Fruit fly (Drosophila melanogaster) whole organism: ENCODE measurements around the gene CG17364.

Experiments used
- CG8478 ChIP-seq: fragments of >200 bp; optimal IDR thresholded peaks from 2 replicates; lab custom pipeline; 2018; ENCODE audit warnings: inconsistent platforms
- Dll ChIP-seq: fragments of >200 bp; optimal IDR thresholded peaks from 2 replicates; lab custom pipeline; 2017
- EcR ChIP-seq, 2 experiments: fragments of >200 bp; optimal IDR thresholded peaks; 2 replicates each; lab custom pipeline; 2017; ENCODE audit warnings: missing biosample characterization in 2 of 2, missing genetic modification characterization in 2 of 2, missing genetic modification reagents in 2 of 2
- pan ChIP-seq: fragments of >200 bp; optimal IDR thresholded peaks from 2 replicates; lab custom pipeline; 2017
- psq ChIP-seq: fragments of >200 bp; optimal IDR thresholded peaks from 2 replicates; lab custom pipeline; 2017
- usp ChIP-seq: fragments of >200 bp; optimal IDR thresholded peaks from 2 replicates; lab custom pipeline; 2017; ENCODE audit warnings: missing biosample characterization, missing genetic modification characterization, mixed read lengths

CG17364 gene

DNA sequence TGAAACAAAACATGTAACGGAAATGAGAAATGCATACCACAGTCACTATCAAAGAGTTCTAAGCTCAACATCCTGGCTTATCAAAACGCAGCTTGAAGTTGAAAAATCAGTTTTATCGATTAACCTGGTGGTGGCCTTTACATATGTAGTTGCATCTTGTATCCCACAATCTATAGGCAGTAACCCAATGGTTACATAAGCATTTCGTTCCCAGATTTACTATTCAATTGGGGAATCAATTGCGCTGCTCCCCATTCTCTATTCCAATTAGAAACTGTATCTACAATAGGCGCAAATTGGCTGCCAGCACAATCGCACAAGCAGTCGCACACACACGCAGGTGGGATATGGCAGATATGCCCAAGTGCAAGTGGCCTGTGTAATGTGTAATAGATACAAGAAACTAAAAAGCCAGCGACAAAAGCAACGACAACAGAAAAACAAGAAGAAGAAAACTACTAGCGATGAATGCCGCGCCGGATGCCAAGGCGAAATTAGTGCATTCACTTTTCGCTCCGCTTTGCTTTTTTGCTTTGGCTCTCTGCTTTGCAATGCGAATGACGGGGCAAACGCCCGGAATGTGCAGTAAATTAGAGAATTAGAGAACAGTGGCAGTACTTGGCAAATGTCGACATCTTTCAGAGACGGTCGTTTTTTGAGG, 12.6 kb upstream of the CG17364 start:
- TF ChIP-seq Dll (no peak), psq (lab: Kevin White, UChicago) (no peak), pan (lab: Kevin White, UChicago) (no peak), usp (no peak), EcR (GFP tag; optimal IDR thresholded peaks at IDR 0.05; lab: Kevin White, UChicago) (no peak), CG8478 (lab: Kevin White, UChicago) (no peak)

DNA sequence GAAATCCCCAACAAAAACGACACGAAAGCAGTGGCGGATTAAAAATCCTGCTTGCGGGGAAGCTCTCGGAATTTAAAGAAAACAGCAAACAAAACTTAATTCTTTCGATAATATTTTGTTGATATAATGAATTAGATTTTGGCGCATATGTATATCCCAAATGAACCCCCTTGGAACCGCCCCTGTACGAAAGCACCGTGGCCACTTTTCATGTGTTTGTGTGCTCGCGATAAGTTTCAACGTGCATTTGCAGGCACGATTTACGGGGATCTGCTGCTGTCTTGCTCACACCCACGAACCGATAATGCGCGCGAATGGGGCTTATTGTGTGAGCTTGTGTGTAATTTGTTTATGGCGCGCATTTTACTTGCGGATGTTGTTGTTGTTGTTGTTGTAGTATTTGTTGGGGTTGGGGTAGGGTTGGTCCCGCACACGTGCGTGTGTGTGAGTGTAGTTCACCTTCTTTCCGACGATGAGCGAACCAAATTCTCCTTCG, 11.8 kb upstream of the CG17364 start:
- TF ChIP-seq CG8478 (lab: Kevin White, UChicago) (peak; percentile 39), psq (lab: Kevin White, UChicago) (no peak), Dll (no peak), EcR (GFP tag; optimal IDR thresholded peaks at IDR 0.05; lab: Kevin White, UChicago) (no peak)

DNA sequence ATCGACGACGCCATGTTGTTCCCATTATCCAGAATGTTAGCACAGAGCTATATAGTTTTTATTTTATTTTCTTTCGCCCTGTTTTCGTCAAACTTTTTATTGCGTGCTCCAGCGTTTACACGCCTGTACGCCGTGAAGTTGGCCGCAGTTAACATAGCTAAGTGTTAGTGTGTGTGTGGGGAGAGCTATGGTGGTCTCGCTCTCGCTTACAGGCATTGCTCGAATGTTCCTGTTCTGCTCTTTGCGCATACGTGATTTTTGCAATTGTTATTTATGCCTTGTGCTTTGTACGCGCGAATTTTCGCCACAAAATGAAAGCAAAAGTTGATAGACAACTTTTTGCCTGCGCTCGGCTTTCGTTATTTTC, 10.8 kb upstream of the CG17364 start:
- TF ChIP-seq EcR (GFP tag; optimal IDR thresholded peaks at IDR 0.05; lab: Kevin White, UChicago) (no peak), psq (lab: Kevin White, UChicago) (peak; percentile 78), usp (no peak)

DNA sequence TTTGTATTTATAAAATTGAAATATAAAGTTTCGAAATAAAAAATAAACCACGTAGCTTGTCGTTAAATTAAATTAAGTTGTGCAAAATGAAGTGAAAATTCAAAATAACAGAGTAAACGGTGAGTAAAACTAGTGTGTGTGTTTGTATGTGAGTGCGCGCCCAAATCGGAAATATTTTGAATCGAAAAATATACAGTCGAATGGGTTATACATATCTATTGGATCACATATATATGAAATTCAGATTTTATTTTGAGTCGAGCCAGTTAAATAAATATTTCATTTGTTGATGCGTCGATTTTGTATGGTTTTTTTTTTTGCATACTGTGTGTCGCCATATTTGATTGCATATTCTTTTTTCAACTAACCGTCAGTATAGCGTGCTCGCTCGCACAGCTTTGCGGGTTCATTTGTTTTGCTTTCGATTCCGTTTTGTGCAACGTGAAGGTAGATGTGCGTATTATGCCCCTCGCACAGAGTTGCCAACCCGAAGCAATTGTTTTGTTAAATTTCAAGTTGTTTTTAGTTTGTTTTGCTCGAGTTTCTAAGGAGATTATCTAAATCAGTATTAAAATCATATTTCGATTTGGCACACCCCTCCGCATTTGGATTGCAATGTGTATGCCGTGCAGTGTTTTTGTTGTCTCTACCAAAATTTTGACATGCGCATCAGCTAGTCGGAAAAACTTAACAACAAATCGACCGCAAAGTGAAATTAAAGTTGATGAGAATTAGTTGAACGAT, 10.3 kb upstream of the CG17364 start:
- TF ChIP-seq psq (lab: Kevin White, UChicago) = no peak
- TF ChIP-seq Dll = no peak
- no peak for TF ChIP-seq pan (lab: Kevin White, UChicago)
- no peak for TF ChIP-seq usp
- no peak for TF ChIP-seq CG8478 (lab: Kevin White, UChicago)
- TF ChIP-seq EcR (GFP tag; optimal IDR thresholded peaks at IDR 0.05; lab: Kevin White, UChicago) = no peak

DNA sequence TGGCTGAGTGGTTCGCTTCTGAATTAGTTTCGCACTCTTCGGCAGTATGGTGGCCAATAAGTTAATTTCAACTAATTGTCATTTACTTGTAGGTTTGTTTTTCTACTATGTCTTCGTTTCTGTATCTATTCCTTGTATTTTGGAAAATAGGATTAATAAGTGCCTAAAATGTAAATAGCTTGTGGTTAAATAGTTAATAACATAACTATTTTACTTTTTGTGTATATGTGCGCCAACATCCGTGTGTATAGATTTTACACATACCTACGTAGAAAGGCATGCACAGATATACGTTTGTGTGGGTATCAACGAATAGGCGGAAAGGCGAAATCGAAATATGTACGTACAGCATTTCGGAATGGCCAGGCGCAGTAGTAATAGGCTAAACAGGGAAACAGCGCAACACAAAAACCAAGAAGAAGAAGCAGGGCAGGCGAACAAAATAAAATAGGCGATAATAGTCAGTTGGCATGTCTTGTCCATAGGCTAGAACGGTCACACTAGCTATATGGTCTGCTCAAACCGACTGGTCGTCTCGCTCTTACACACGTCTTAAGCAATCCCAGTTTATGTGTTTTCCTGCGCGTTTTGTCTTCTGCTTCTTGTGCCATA, 9.4 kb upstream of the CG17364 start:
- TF ChIP-seq usp = no peak
- TF ChIP-seq pan (lab: Kevin White, UChicago) = no peak
- TF ChIP-seq psq (lab: Kevin White, UChicago) = peak; percentile 43
- TF ChIP-seq CG8478 (lab: Kevin White, UChicago) = peak; percentile 87
- no peak for TF ChIP-seq EcR (GFP tag; optimal IDR thresholded peaks at IDR 0.05; lab: Kevin White, UChicago)
- TF ChIP-seq Dll = no peak

DNA sequence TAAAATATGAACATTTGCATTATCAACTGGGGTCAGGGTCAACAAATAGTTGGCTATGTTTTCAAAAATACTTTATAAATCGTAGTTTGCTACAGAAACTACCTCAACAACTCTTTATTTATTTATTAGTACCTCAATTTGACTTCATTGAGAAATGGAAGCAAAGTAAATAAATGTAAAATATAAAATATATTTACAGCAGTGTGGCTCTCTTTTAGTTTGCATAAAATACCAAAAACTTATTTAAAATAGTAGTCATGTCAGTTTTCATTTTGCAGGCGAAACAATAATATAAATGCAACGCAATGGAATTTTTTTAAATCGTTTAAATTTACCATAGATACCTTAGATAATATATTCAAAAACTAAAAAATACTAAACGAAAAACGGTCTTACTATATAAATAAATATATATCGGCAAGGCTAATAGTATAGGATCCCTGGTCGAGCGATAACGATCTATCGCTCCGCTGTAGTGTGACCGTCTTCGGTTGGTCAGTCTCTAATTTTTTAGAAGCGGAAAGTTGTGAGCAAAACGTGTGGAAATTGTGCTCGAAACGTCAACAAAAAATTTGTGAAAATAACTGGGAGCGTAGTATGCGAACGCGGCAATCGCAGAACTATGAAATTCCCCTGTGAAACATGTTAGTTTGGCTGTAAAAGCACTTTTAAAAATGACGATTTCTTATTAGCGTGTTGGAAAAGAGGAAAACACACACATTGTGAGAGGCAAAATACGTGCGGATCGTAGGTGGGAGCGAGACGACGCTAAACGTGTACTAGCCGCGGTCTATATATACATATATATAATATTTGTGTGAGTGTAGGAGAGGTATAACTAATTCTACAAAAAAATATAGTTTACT, 8.7 kb upstream of the CG17364 start, which contains the start of the genes Nprl3 and upSET:
Nprl3 (minus strand) TSS at position 223 of the 866 bp plus-strand sequence.
upSET (plus strand) TSS at position 470 of the 866 bp plus-strand sequence.
- TF ChIP-seq CG8478 (lab: Kevin White, UChicago) = peak; percentile 68
- no peak for TF ChIP-seq psq (lab: Kevin White, UChicago)

DNA sequence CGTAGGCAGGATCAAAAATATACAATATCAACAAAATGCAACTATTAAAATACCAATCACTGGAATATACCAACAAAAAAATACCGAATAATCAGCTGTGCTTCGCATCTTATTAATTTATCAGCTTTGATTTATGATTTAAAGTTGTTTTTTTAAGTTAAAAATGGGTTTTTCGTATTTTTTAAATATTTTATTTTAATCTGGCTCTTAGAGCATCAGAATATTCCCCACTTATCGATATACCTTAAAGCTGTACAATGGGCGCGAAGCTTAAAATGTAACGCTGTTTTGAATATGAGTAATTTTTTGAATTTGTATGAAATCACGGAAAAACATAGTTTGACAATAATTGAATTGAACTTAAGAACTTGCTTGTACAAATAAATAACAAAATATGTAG, 6.0 kb upstream of the CG17364 start, which contains the start of gene CG17359:
CG17359 (minus strand) TSS at position 48 of the 400 bp plus-strand sequence.
- TF ChIP-seq EcR (GFP tag; optimal IDR thresholded peaks at IDR 0.05; lab: Kevin White, UChicago) (no peak), usp (no peak), CG8478 (lab: Kevin White, UChicago) (no peak), pan (lab: Kevin White, UChicago) (no peak), psq (lab: Kevin White, UChicago) (no peak), Dll (no peak)

DNA sequence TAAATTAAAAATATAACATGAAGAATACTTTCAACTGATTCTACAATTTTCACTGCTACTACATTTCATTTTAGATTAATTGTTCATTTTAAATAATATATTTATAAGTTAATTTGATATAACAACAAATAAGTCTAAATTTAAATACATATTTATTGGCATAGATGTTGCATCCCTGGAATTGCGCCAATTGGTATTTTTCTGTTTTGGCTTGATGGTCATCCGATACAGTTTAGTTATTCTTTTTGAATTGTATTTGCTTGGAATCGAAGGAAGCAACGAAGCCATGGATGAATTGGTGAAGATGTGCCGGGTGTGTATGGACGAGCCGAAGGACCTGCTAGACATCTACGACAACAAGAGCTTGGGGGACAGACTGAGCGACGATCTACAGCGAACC, 3.8 kb upstream of the CG17364 start, which contains the start of gene CG17361:
CG17361 (plus strand) TSS at position 200 of the 400 bp plus-strand sequence.
- TF ChIP-seq CG8478 (lab: Kevin White, UChicago) (no peak), psq (lab: Kevin White, UChicago) (no peak), usp (no peak), EcR (GFP tag; optimal IDR thresholded peaks at IDR 0.05; lab: Kevin White, UChicago) (no peak), Dll (no peak), pan (lab: Kevin White, UChicago) (no peak)

DNA sequence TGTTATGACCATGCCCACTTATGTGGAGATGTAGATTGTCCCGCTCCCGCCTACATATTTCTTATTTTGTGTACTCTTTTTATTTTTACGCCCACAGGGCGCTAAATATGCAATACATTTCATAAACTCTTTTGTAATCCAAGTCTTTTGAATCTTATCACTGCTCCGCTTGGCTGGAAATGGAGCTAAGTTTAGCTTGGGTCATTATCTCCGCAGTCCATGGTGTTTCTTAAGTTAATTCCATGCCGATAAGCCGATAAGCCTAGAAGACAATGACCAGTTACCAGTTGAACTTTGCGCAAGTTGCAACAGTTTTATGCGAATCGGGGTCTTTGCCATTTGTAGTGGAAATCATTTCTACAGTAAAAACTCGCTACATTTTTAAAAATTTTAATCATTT, 3.2 kb upstream of the CG17364 start:
- TF ChIP-seq Dll (no peak), CG8478 (lab: Kevin White, UChicago) (no peak), psq (lab: Kevin White, UChicago) (no peak), pan (lab: Kevin White, UChicago) (no peak), usp (no peak), EcR (GFP tag; optimal IDR thresholded peaks at IDR 0.05; lab: Kevin White, UChicago) (no peak)

DNA sequence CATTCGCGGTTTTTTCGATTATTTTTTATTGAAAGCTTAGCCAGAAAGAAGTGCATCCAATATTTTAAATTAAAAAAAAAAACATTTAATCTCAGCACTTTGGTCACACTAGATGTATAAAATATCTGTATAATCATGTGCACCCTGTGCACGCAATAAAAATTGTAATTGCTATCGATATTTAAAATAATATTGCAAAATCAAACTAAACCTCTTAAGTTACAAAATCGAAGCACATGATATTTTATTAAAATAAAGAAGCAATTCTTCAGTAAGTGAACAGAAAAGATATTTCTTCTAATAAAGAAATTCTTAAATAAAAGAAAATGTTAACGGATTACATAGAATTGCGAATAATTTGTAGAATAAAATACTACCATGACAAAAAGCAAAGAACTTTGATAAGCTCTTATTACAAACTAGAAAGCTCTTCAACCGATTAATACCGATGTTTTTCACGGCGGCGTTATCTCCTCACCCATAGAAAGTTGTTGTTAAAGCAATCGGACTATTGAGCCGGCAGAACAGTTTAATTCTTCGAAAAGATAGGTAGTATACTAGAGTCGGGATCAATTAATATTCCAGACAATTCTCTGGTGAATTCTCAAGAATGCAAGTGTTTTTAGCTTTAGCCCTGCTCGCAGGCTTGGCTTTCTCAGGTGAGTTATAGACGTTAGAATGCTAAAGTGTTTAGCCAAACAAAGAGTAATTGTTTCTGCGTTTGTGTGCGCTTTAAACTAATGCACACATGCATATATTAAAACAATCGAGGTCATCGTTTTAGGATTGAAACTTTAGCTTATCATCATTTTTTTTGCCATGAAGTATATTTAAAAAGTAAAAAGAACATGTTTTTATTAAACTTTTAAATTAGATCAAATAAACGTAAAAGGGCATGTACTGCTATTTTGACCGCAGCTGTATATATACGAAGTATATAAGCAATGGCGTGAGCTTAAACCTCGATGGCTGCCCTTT, 831 bp upstream of the CG17364 start, which contains the start of gene CtsK1:
CtsK1 (plus strand) TSS at position 490 of the 978 bp plus-strand sequence.
- no peak for TF ChIP-seq psq (lab: Kevin White, UChicago)
- no peak for TF ChIP-seq CG8478 (lab: Kevin White, UChicago)
- TF ChIP-seq Dll = no peak
- no peak for TF ChIP-seq usp
- TF ChIP-seq EcR (GFP tag; optimal IDR thresholded peaks at IDR 0.05; lab: Kevin White, UChicago) = no peak
- TF ChIP-seq pan (lab: Kevin White, UChicago) = no peak
